Worm (Caenorhabditis elegans) whole organism, late embryonic: Measurements from ENCODE around the gene C10G8.2.

Experiments
- ahr-1 ChIP-seq: sonication (generic microtip); optimal IDR thresholded peaks from 2 replicates; lab custom pipeline; 2016; ENCODE audit warnings: missing genetic modification characterization, missing compliant biosample characterization
- ceh-14 ChIP-seq: sonication (generic microtip); optimal IDR thresholded peaks from 2 replicates; lab custom pipeline; 2016; ENCODE audit warnings: missing genotype, missing genetic modification characterization, missing compliant biosample characterization
- ceh-19 ChIP-seq: fragments of 200-800 bp; sonication (Bioruptor generic); optimal IDR thresholded peaks from 2 replicates; lab custom pipeline; 2018; ENCODE audit warnings: mild to moderate bottlenecking, missing genetic modification characterization, missing compliant biosample characterization
- ceh-22 ChIP-seq: sonication (generic microtip); optimal IDR thresholded peaks from 2 replicates; lab custom pipeline; 2017; ENCODE audit warnings: missing biosample characterization, missing genetic modification characterization
- ceh-9 ChIP-seq: sonication (generic microtip); optimal IDR thresholded peaks from 2 replicates; lab custom pipeline; 2016; ENCODE audit warnings: mild to moderate bottlenecking, missing genetic modification characterization, inconsistent platforms, missing compliant biosample characterization
- elt-2 ChIP-seq: sonication (generic microtip); optimal IDR thresholded peaks from 2 replicates; lab custom pipeline; 2016; ENCODE audit warnings: missing genetic modification reagents, missing genetic modification characterization, missing compliant biosample characterization
- elt-4 ChIP-seq: sonication (generic microtip); optimal IDR thresholded peaks from 2 replicates; lab custom pipeline; 2016; ENCODE audit warnings: missing genetic modification characterization, missing compliant biosample characterization
- eyg-1 ChIP-seq: sonication (generic microtip); optimal IDR thresholded peaks from 2 replicates; lab custom pipeline; 2016; ENCODE audit warnings: missing genotype, missing genetic modification characterization, missing compliant biosample characterization
- mec-3 ChIP-seq: sonication (generic microtip); optimal IDR thresholded peaks from 2 replicates; lab custom pipeline; 2016; ENCODE audit warnings: borderline replicate concordance, missing genetic modification characterization, missing compliant biosample characterization
- nhr-11 ChIP-seq: fragments of 150-350 bp; optimal IDR thresholded peaks from 2 replicates; lab custom pipeline; 2014; ENCODE audit warnings: missing biosample characterization, missing genetic modification characterization
- pat-9 ChIP-seq: fragments of 200-800 bp; sonication (Bioruptor generic); optimal IDR thresholded peaks from 2 replicates; lab custom pipeline; 2018; ENCODE audit warnings: mild to moderate bottlenecking, missing genetic modification characterization, moderate library complexity, missing compliant biosample characterization
- pax-1 ChIP-seq: fragments of 150-350 bp; optimal IDR thresholded peaks from 2 replicates; lab custom pipeline; 2014; ENCODE audit warnings: missing biosample characterization, missing genetic modification characterization
- pqm-1 ChIP-seq: sonication (generic microtip); optimal IDR thresholded peaks from 2 replicates; lab custom pipeline; 2016; ENCODE audit warnings: missing genetic modification characterization, missing compliant biosample characterization
- tbx-2 ChIP-seq: sonication (generic microtip); optimal IDR thresholded peaks from 2 replicates; lab custom pipeline; 2016; ENCODE audit warnings: missing genetic modification characterization, missing compliant biosample characterization
- ttx-3 ChIP-seq: sonication (generic microtip); optimal IDR thresholded peaks from 2 replicates; lab custom pipeline; 2016; ENCODE audit warnings: missing genetic modification reagents, missing genetic modification characterization, missing compliant biosample characterization
- unc-3 ChIP-seq, 2 experiments: fragments of 200-800 bp in 1 of 2; sonication (Bioruptor generic) in 1 of 2; sonication (generic microtip) in 1 of 2; conservative IDR thresholded peaks in 1 of 2; optimal IDR thresholded peaks in 1 of 2; 2 replicates each; pipeline versions ENCODE4 v1.3.6 to Lab custom; 2016 to 2022; ENCODE audit warnings: missing compliant biosample characterization in 2 of 2, missing genetic modification characterization in 2 of 2, missing genetic modification reagents in 1 of 2
- zip-5 ChIP-seq: sonication (generic microtip); optimal IDR thresholded peaks from 2 replicates; lab custom pipeline; 2016; ENCODE audit warnings: missing genetic modification characterization, missing compliant biosample characterization

C10G8.2 gene

DNA sequence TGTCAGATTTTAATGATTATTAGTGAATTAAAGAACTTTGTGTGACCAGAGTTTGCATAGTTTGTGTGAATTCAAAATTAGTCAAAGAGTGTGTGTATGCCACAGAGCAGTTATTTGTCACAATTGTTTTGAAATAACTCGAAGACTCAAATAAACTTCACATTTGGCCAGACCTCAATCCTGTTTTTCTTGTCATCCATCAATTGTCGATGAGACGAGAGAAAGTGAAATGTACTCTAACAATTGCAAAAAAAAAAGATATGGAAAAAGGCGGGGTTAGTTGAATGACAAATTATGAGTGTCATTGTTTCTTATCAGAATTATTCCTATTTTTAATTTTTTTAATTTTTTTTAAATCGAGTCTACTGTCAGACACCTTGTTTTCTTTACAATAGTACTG, 50.7 kb downstream of the C10G8.2 start, which contains the start of gene T09D3.8:
Gene T09D3.8, plus strand, starts transcription at position 301 of the 400 bp plus-strand sequence.
- TF ChIP-seq ahr-1 (no peak), pat-9 (tag; lab: Kevin White, UChicago) (no peak), elt-4 (tag; lab: Kevin White, UChicago) (no peak), eyg-1 (tag; lab: Kevin White, UChicago) (no peak), unc-3 (GFP tag; conservative IDR thresholded peaks at IDR 0.05; lab: Robert Waterston, UW) (no peak), unc-3 (tag; optimal IDR thresholded peaks at IDR 0.05; lab: Kevin White, UChicago) (no peak), pqm-1 (tag; lab: Kevin White, UChicago) (no peak), ceh-22 (no peak), nhr-11 (tag; lab: Kevin White, UChicago) (no peak), tbx-2 (tag; lab: Kevin White, UChicago) (no peak), pax-1 (tag; lab: Kevin White, UChicago) (no peak), ceh-9 (tag; lab: Kevin White, UChicago) (no peak), ceh-19 (no peak), zip-5 (no peak), elt-2 (tag; lab: Kevin White, UChicago) (no peak), ttx-3 (tag; lab: Kevin White, UChicago) (no peak), mec-3 (tag; lab: Kevin White, UChicago) (no peak), ceh-14 (tag; lab: Kevin White, UChicago) (no peak)
